Fruit fly (Drosophila melanogaster) whole organism, embryonic: ENCODE data around the gene scrt.
A peak's percentile ranks its signal among the peaks of the same experiment; 100 is the strongest.

Experiments
- Atf6 ChIP-seq: fragments of 200-800 bp; sonication (Bioruptor generic); IDR thresholded peaks from 2 replicates; pipeline ENCODE4 v1.3.6; 2022; ENCODE audit warnings: missing biosample characterization, missing genetic modification characterization
- Bdp1 ChIP-seq: fragments of 200-800 bp; sonication (Bioruptor generic); optimal IDR thresholded peaks from 3 replicates; lab custom pipeline; 2016; ENCODE audit warnings: missing biosample characterization, missing genetic modification characterization
- BtbVII ChIP-seq: fragments of 200-800 bp; sonication (Bioruptor generic); optimal IDR thresholded peaks from 3 replicates; lab custom pipeline; 2017; ENCODE audit warnings: missing biosample characterization, mild to moderate bottlenecking, missing genetic modification characterization
- CG10209 ChIP-seq: fragments of 200-800 bp; sonication (Bioruptor generic); optimal IDR thresholded peaks from 3 replicates; lab custom pipeline; 2017; ENCODE audit warnings: missing biosample characterization, mild to moderate bottlenecking, missing genetic modification characterization, missing genetic modification reagents
- CG11085 ChIP-seq: fragments of 200-800 bp; sonication (Bioruptor generic); IDR thresholded peaks from 2 replicates; pipeline ENCODE4 v1.3.6; 2022; ENCODE audit warnings: missing biosample characterization, missing genetic modification characterization
- CG13123 ChIP-seq: fragments of 200-800 bp; sonication (Bioruptor generic); optimal IDR thresholded peaks from 2 replicates; lab custom pipeline; 2016; ENCODE audit warnings: missing biosample characterization, missing genetic modification characterization
- CG14965 ChIP-seq: fragments of 200-800 bp; sonication (Bioruptor generic); optimal IDR thresholded peaks from 2 replicates; lab custom pipeline; 2016; ENCODE audit warnings: missing biosample characterization, missing genetic modification characterization, borderline replicate concordance
- CG1603 ChIP-seq: fragments of 200-800 bp; sonication (Bioruptor generic); optimal IDR thresholded peaks from 2 replicates; lab custom pipeline; 2019; ENCODE audit warnings: missing biosample characterization, mild to moderate bottlenecking, missing genetic modification characterization, moderate library complexity
- CG17359 ChIP-seq: fragments of 200-800 bp; sonication (Bioruptor generic); optimal IDR thresholded peaks from 3 replicates; lab custom pipeline; 2018; ENCODE audit warnings: missing biosample characterization, mild to moderate bottlenecking, missing genetic modification characterization, moderate library complexity
- CG1792 ChIP-seq: fragments of 200-800 bp; sonication (Bioruptor generic); optimal IDR thresholded peaks from 2 replicates; lab custom pipeline; 2016; ENCODE audit warnings: missing biosample characterization, missing genetic modification characterization
- CG18011 ChIP-seq: fragments of 200-800 bp; sonication (Bioruptor generic); optimal IDR thresholded peaks from 2 replicates; lab custom pipeline; 2017; ENCODE audit warnings: missing biosample characterization, missing genetic modification characterization, mild to moderate bottlenecking, moderate library complexity, missing genotype
- CG30431 ChIP-seq: fragments of 200-800 bp; sonication (Bioruptor generic); optimal IDR thresholded peaks from 2 replicates; lab custom pipeline; 2017; ENCODE audit warnings: missing biosample characterization, missing genetic modification characterization
- CG33557 ChIP-seq: fragments of 200-800 bp; sonication (Bioruptor generic); optimal IDR thresholded peaks from 2 replicates; lab custom pipeline; 2019; ENCODE audit warnings: missing biosample characterization, mild to moderate bottlenecking, missing genetic modification characterization, moderate library complexity
- CG34422 ChIP-seq: fragments of 200-800 bp; sonication (Bioruptor generic); IDR thresholded peaks from 3 replicates; pipeline ENCODE4 v1.3.6; 2022; ENCODE audit warnings: missing biosample characterization, missing genetic modification characterization
- CG6854 ChIP-seq: fragments of 200-800 bp; sonication (Bioruptor generic); optimal IDR thresholded peaks from 3 replicates; lab custom pipeline; 2017; ENCODE audit warnings: missing biosample characterization, mild to moderate bottlenecking, missing genetic modification characterization
- CG9797 ChIP-seq: fragments of 200-800 bp; sonication (Bioruptor generic); optimal IDR thresholded peaks from 3 replicates; lab custom pipeline; 2018; ENCODE audit warnings: missing biosample characterization, mild to moderate bottlenecking, missing genetic modification characterization
- CG9817 ChIP-seq: fragments of 200-800 bp; sonication (Bioruptor generic); optimal IDR thresholded peaks from 2 replicates; lab custom pipeline; 2018; ENCODE audit warnings: missing biosample characterization, mild to moderate bottlenecking, missing genetic modification characterization, moderate library complexity
- D19A ChIP-seq: fragments of 200-800 bp; optimal IDR thresholded peaks from 3 replicates; lab custom pipeline; 2019; ENCODE audit warnings: missing biosample characterization, mild to moderate bottlenecking, missing genetic modification characterization, moderate library complexity
- Deaf1 ChIP-seq: fragments of 200-800 bp; optimal IDR thresholded peaks from 3 replicates; lab custom pipeline; 2019; ENCODE audit warnings: missing biosample characterization, mild to moderate bottlenecking, missing genetic modification characterization, moderate library complexity
- E2f2 ChIP-seq: fragments of 200-800 bp; sonication (Bioruptor generic); IDR thresholded peaks from 2 replicates; pipeline ENCODE4 v1.3.6; 2022; ENCODE audit warnings: missing biosample characterization, missing genetic modification characterization
- Fer1 ChIP-seq: fragments of 200-800 bp; sonication (Bioruptor generic); optimal IDR thresholded peaks from 2 replicates; lab custom pipeline; 2017; ENCODE audit warnings: missing biosample characterization, mild to moderate bottlenecking, missing genetic modification characterization
- Fer3 ChIP-seq: fragments of 200-800 bp; sonication (Bioruptor generic); optimal IDR thresholded peaks from 2 replicates; lab custom pipeline; 2018; ENCODE audit warnings: missing biosample characterization, mild to moderate bottlenecking, missing genetic modification characterization, moderate library complexity
- Hand ChIP-seq: fragments of 200-800 bp; sonication (Bioruptor generic); optimal IDR thresholded peaks from 2 replicates; lab custom pipeline; 2017; ENCODE audit warnings: mild to moderate bottlenecking, missing biosample characterization, missing genetic modification reagents, missing genetic modification characterization
- HmgZ ChIP-seq: fragments of 200-800 bp; sonication (Bioruptor generic); optimal IDR thresholded peaks from 2 replicates; lab custom pipeline; 2018; ENCODE audit warnings: missing biosample characterization, mild to moderate bottlenecking, missing genetic modification characterization
- NK7.1 ChIP-seq: fragments of 200-800 bp; sonication (Bioruptor generic); optimal IDR thresholded peaks from 3 replicates; lab custom pipeline; 2016; ENCODE audit warnings: missing biosample characterization, missing genetic modification characterization
- Nf-YC ChIP-seq: fragments of 200-800 bp; optimal IDR thresholded peaks from 3 replicates; lab custom pipeline; 2019; ENCODE audit warnings: missing biosample characterization, mild to moderate bottlenecking, missing genetic modification characterization, moderate library complexity
- Ptx1 ChIP-seq: fragments of 200-800 bp; sonication (Bioruptor generic); IDR thresholded peaks from 2 replicates; pipeline ENCODE4 v1.3.6; 2022; ENCODE audit warnings: missing biosample characterization, missing genetic modification characterization
- Six4 ChIP-seq: fragments of 200-800 bp; sonication (Bioruptor generic); optimal IDR thresholded peaks from 2 replicates; lab custom pipeline; 2016; ENCODE audit warnings: missing biosample characterization, missing genetic modification characterization
- Sox102F ChIP-seq: fragments of 200-800 bp; sonication (Bioruptor generic); optimal IDR thresholded peaks from 2 replicates; lab custom pipeline; 2018; ENCODE audit warnings: missing biosample characterization, mild to moderate bottlenecking, missing genetic modification characterization, moderate library complexity
- TFAM ChIP-seq: fragments of 200-800 bp; sonication (Bioruptor generic); optimal IDR thresholded peaks from 2 replicates; lab custom pipeline; 2017; ENCODE audit warnings: missing biosample characterization, missing genetic modification characterization, inconsistent platforms
- aop ChIP-seq: fragments of 200-800 bp; sonication (Bioruptor generic); IDR thresholded peaks from 2 replicates; pipeline ENCODE4 v1.3.6; 2022; ENCODE audit warnings: missing biosample characterization, missing genetic modification characterization
- ap ChIP-seq: fragments of 200-800 bp; sonication (Bioruptor generic); IDR thresholded peaks from 2 replicates; pipeline ENCODE4 v1.3.6; 2022; ENCODE audit warnings: missing biosample characterization, missing genetic modification characterization
- ci ChIP-seq: fragments of 200-800 bp; sonication (Bioruptor generic); IDR thresholded peaks from 3 replicates; pipeline ENCODE4 v1.3.6; 2022; ENCODE audit warnings: missing biosample characterization, missing genetic modification characterization
- croc ChIP-seq: fragments of 200-800 bp; sonication (Bioruptor generic); conservative IDR thresholded peaks from 3 replicates; pipeline ENCODE4 v1.3.6; 2022; ENCODE audit warnings: missing biosample characterization, missing genetic modification characterization
- crp ChIP-seq, 2 experiments: fragments of 200-800 bp; sonication (Bioruptor generic); optimal IDR thresholded peaks; 2 replicates in 1 of 2; 3 replicates in 1 of 2; lab custom pipeline; 2017; ENCODE audit warnings: missing biosample characterization in 2 of 2, missing genetic modification characterization in 2 of 2, mild to moderate bottlenecking in 1 of 2, moderate library complexity in 1 of 2
- fd102C ChIP-seq: fragments of 200-800 bp; sonication (Bioruptor generic); optimal IDR thresholded peaks from 2 replicates; lab custom pipeline; 2018; ENCODE audit warnings: missing biosample characterization, mild to moderate bottlenecking, missing genetic modification characterization, moderate library complexity
- fd64A ChIP-seq: fragments of 200-800 bp; sonication (Bioruptor generic); optimal IDR thresholded peaks from 3 replicates; lab custom pipeline; 2018; ENCODE audit warnings: missing biosample characterization, mild to moderate bottlenecking, missing genetic modification characterization
- ftz-f1 ChIP-seq: fragments of 200-800 bp; sonication (Bioruptor generic); optimal IDR thresholded peaks from 2 replicates; lab custom pipeline; 2016; ENCODE audit warnings: missing biosample characterization, missing genetic modification characterization
- lab ChIP-seq: fragments of 200-800 bp; sonication (Bioruptor generic); optimal IDR thresholded peaks from 3 replicates; lab custom pipeline; 2017; ENCODE audit warnings: missing biosample characterization, missing genetic modification characterization, mild to moderate bottlenecking, moderate library complexity, missing genetic modification reagents
- lmd ChIP-seq: fragments of 200-800 bp; sonication (Bioruptor generic); IDR thresholded peaks from 2 replicates; pipeline ENCODE4 v1.3.6; 2022; ENCODE audit warnings: missing biosample characterization, missing genetic modification characterization
- lola ChIP-seq, 3 experiments: fragments of >200 bp in 2 of 3; fragments of 200-800 bp in 1 of 3; sonication (Bioruptor generic) in 1 of 3; optimal IDR thresholded peaks; 2 replicates each; lab custom pipeline; 2017 to 2019; ENCODE audit warnings: missing biosample characterization in 3 of 3, missing genetic modification characterization in 3 of 3, mild to moderate bottlenecking in 1 of 3, moderate library complexity in 1 of 3
- pfk ChIP-seq: fragments of 200-800 bp; sonication (Bioruptor generic); optimal IDR thresholded peaks from 2 replicates; lab custom pipeline; 2018; ENCODE audit warnings: missing biosample characterization, mild to moderate bottlenecking, missing genetic modification characterization, moderate library complexity
- pita ChIP-seq: fragments of 200-800 bp; sonication (Bioruptor generic); optimal IDR thresholded peaks from 2 replicates; lab custom pipeline; 2017; ENCODE audit warnings: missing biosample characterization, mild to moderate bottlenecking, missing genetic modification characterization
- prd ChIP-seq, 3 experiments: fragments of >200 bp in 2 of 3; fragments of 200-800 bp in 1 of 3; sonication (Bioruptor generic) in 1 of 3; optimal IDR thresholded peaks in 2 of 3; IDR thresholded peaks in 1 of 3; 2 replicates in 2 of 3; 3 replicates in 1 of 3; pipeline versions ENCODE4 v1.3.6 to Lab custom; 2017 to 2022; ENCODE audit warnings: missing biosample characterization in 1 of 3, missing genetic modification characterization in 1 of 3
- stc ChIP-seq: fragments of 200-800 bp; sonication (Bioruptor generic); IDR thresholded peaks from 2 replicates; pipeline ENCODE4 v1.3.6; 2022; ENCODE audit warnings: missing biosample characterization, missing genetic modification characterization
- twi ChIP-seq: fragments of 200-800 bp; optimal IDR thresholded peaks from 2 replicates; lab custom pipeline; 2019; ENCODE audit warnings: missing biosample characterization, mild to moderate bottlenecking, missing genetic modification characterization, moderate library complexity
- tx ChIP-seq: fragments of 200-800 bp; sonication (Bioruptor generic); optimal IDR thresholded peaks from 2 replicates; lab custom pipeline; 2016; ENCODE audit warnings: missing biosample characterization, missing genetic modification characterization
- unpg ChIP-seq: fragments of 200-800 bp; sonication (Bioruptor generic); optimal IDR thresholded peaks from 3 replicates; lab custom pipeline; 2018; ENCODE audit warnings: missing biosample characterization, mild to moderate bottlenecking, missing genetic modification characterization, moderate library complexity
- usp ChIP-seq: fragments of >200 bp; optimal IDR thresholded peaks from 2 replicates; lab custom pipeline; 2017; ENCODE audit warnings: missing biosample characterization, missing genetic modification characterization

The scrt gene

DNA sequence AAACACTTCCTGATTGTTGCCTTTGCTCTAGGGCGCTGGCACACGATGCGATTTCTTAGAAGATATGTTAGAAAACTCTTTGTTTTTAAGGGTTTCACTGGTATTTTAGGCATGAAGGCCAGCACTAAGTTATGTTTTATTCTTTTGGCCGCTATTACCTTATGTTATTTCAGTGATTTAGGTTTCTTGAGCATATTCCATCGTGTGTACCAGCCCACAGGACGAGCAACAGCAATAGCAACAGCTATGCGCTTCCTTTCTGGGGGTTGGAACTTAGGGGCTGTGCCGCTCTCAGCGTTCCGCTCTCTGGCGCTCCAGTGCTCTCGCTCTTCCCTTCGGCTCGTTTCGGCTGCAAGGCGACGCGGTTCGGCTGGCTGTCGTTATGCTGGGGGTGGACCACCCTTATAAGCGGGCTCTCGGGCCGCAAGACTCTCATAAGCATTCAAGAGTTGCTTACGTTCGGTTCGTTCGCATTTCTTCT, at the start of gene scrt (continued):
- peak; percentile 79 for TF ChIP-seq CG1792
- TF ChIP-seq Hand (GFP tag; lab: Kevin White, UChicago), result peak; percentile 29
- TF ChIP-seq CG14965, result no peak
- no peak for TF ChIP-seq Atf6 (GFP tag; lab: Robert Waterston, UW)
- peak; percentile 28 for TF ChIP-seq BtbVII (GFP tag; lab: Kevin White, UChicago)
- peak; percentile 12 for TF ChIP-seq D19A
- TF ChIP-seq usp, result no peak
- peak; percentile 29 for TF ChIP-seq CG10209
- peak in 1 of 3 experiments; percentile 90 for TF ChIP-seq lola (GFP tag; optimal IDR thresholded peaks at IDR 0.05; lab: Kevin White, UChicago)
- peak; percentile 96 for TF ChIP-seq pfk (GFP tag; lab: Kevin White, UChicago)
- no peak for TF ChIP-seq CG18011 (GFP tag; lab: Kevin White, UChicago)
- TF ChIP-seq Deaf1 (tag; lab: Kevin White, UChicago), result peak; percentile 97
- TF ChIP-seq CG11085 (GFP tag; lab: Robert Waterston, UW), result no peak
- peak; percentile 59 for TF ChIP-seq unpg (GFP tag; lab: Kevin White, UChicago)
- TF ChIP-seq ci (GFP tag; lab: Robert Waterston, UW), result peak; percentile 55; the same call in 1 of the 3 replicates
- TF ChIP-seq twi (tag; lab: Kevin White, UChicago), result no peak
- no peak for TF ChIP-seq Ptx1 (GFP tag; lab: Robert Waterston, UW)
- no peak for TF ChIP-seq aop
- no peak for TF ChIP-seq Fer3 (tag; lab: Kevin White, UChicago)
- peak in 1 of 2 experiments; percentile 5 for TF ChIP-seq crp (GFP tag; optimal IDR thresholded peaks at IDR 0.05; lab: Kevin White, UChicago)
- TF ChIP-seq E2f2 (GFP tag; lab: Robert Waterston, UW), result peak; percentile 15; the same call in 1 of the 2 replicates
- no peak for TF ChIP-seq stc (GFP tag; lab: Robert Waterston, UW)
- no peak for TF ChIP-seq ap (GFP tag; lab: Robert Waterston, UW)
- TF ChIP-seq CG33557, result peak; percentile 27
- TF ChIP-seq CG1603 (tag; lab: Kevin White, UChicago), result peak; percentile 54
- TF ChIP-seq tx (GFP tag; lab: Kevin White, UChicago), result no peak
- TF ChIP-seq fd64A (GFP tag; lab: Kevin White, UChicago), result no peak
- TF ChIP-seq CG17359 (tag; lab: Kevin White, UChicago), result peak; percentile 12
- TF ChIP-seq CG30431 (GFP tag; lab: Kevin White, UChicago), result peak; percentile 5
- TF ChIP-seq croc (GFP tag; lab: Robert Waterston, UW), result peak; percentile 37; the same call in 1 of the 3 replicates
- TF ChIP-seq Fer1 (GFP tag; lab: Kevin White, UChicago), result peak; percentile 59
- peak; percentile 45 for TF ChIP-seq lab (GFP tag; lab: Kevin White, UChicago)
- TF ChIP-seq CG9797 (GFP tag; lab: Kevin White, UChicago), result no peak
- no peak for TF ChIP-seq Six4 (GFP tag; lab: Kevin White, UChicago)
- no peak for TF ChIP-seq pita (GFP tag; lab: Kevin White, UChicago)
- no peak for TF ChIP-seq TFAM (GFP tag; lab: Kevin White, UChicago)
- peak; percentile 11 for TF ChIP-seq CG9817
- peak; percentile 34 for TF ChIP-seq fd102C (GFP tag; lab: Kevin White, UChicago)
- no peak for TF ChIP-seq ftz-f1
- no peak for TF ChIP-seq CG13123 (GFP tag; lab: Kevin White, UChicago)
- no peak for TF ChIP-seq CG34422 (GFP tag; lab: Robert Waterston, UW)
- TF ChIP-seq Nf-YC (tag; lab: Kevin White, UChicago), result no peak
- TF ChIP-seq CG6854, result no peak
- TF ChIP-seq Bdp1, result peak; percentile 21
- TF ChIP-seq HmgZ (tag; lab: Kevin White, UChicago), result peak; percentile 51
- TF ChIP-seq prd (optimal IDR thresholded peaks at IDR 0.05; lab: Kevin White, UChicago), result no peak
- TF ChIP-seq prd (GFP tag; IDR thresholded peaks at IDR 0.05; lab: Robert Waterston, UW), result peak; percentile 69; the same call in 2 of the 3 replicates
- peak; percentile 65 for TF ChIP-seq Sox102F (GFP tag; lab: Kevin White, UChicago)
- TF ChIP-seq lmd (GFP tag; lab: Robert Waterston, UW), result peak; percentile 37; the same call in 1 of the 2 replicates
- no peak for TF ChIP-seq NK7.1 (GFP tag; lab: Kevin White, UChicago)
